Fruit fly (Drosophila melanogaster) whole organism, embryonic: Measurements from ENCODE around the gene RNF220.

Experiments
- CG10267 ChIP-seq: fragments of 200-800 bp; sonication (Bioruptor generic); optimal IDR thresholded peaks from 2 replicates; lab custom pipeline; 2018; ENCODE audit warnings: missing biosample characterization, mild to moderate bottlenecking, missing genetic modification characterization, moderate library complexity
- CG10366 ChIP-seq: fragments of 200-800 bp; sonication (Bioruptor generic); IDR thresholded peaks from 2 replicates; pipeline ENCODE4 v1.3.6; 2022; ENCODE audit warnings: missing biosample characterization, missing genetic modification characterization
- CG10431 ChIP-seq: fragments of 200-800 bp; sonication (Bioruptor generic); optimal IDR thresholded peaks from 3 replicates; lab custom pipeline; 2018; ENCODE audit warnings: missing biosample characterization, mild to moderate bottlenecking, missing genetic modification characterization
- CG11247 ChIP-seq: fragments of 200-800 bp; sonication (Bioruptor generic); IDR thresholded peaks from 2 replicates; pipeline ENCODE4 v1.3.6; 2022; ENCODE audit warnings: missing biosample characterization, missing genetic modification characterization
- CG11456 ChIP-seq: fragments of 200-800 bp; sonication (Bioruptor generic); IDR thresholded peaks from 3 replicates; pipeline ENCODE4 v1.3.6; 2022; ENCODE audit warnings: missing biosample characterization, missing genetic modification characterization
- CG11696 ChIP-seq: fragments of 200-800 bp; sonication (Bioruptor generic); IDR thresholded peaks from 2 replicates; pipeline ENCODE4 v1.3.6; 2022; ENCODE audit warnings: missing biosample characterization, missing genetic modification characterization
- CG12219 ChIP-seq: fragments of 200-800 bp; sonication (Bioruptor generic); optimal IDR thresholded peaks from 3 replicates; lab custom pipeline; 2018; ENCODE audit warnings: missing biosample characterization, mild to moderate bottlenecking, missing genetic modification characterization
- CG14710 ChIP-seq: fragments of 200-800 bp; sonication (Bioruptor generic); optimal IDR thresholded peaks from 3 replicates; lab custom pipeline; 2019; ENCODE audit warnings: missing biosample characterization, mild to moderate bottlenecking, missing genetic modification characterization, moderate library complexity
- CG15011 ChIP-seq: fragments of 200-800 bp; sonication (Bioruptor generic); optimal IDR thresholded peaks from 3 replicates; lab custom pipeline; 2018; ENCODE audit warnings: missing biosample characterization, mild to moderate bottlenecking, missing genetic modification characterization
- CG1603 ChIP-seq: fragments of 200-800 bp; sonication (Bioruptor generic); optimal IDR thresholded peaks from 2 replicates; lab custom pipeline; 2019; ENCODE audit warnings: missing biosample characterization, mild to moderate bottlenecking, missing genetic modification characterization, moderate library complexity
- CG18262 ChIP-seq: fragments of 200-800 bp; optimal IDR thresholded peaks from 3 replicates; lab custom pipeline; 2019; ENCODE audit warnings: missing biosample characterization, mild to moderate bottlenecking, missing genetic modification characterization, moderate library complexity
- CG1832 ChIP-seq: fragments of 200-800 bp; sonication (Bioruptor generic); optimal IDR thresholded peaks from 2 replicates; lab custom pipeline; 2017; ENCODE audit warnings: missing biosample characterization, mild to moderate bottlenecking, missing genetic modification characterization, inconsistent platforms
- CG18764 ChIP-seq: fragments of 200-800 bp; sonication (Bioruptor generic); optimal IDR thresholded peaks from 3 replicates; lab custom pipeline; 2016; ENCODE audit warnings: missing biosample characterization, missing genetic modification characterization
- CG2202 ChIP-seq: fragments of 200-800 bp; sonication (Bioruptor generic); optimal IDR thresholded peaks from 2 replicates; lab custom pipeline; 2018; ENCODE audit warnings: missing biosample characterization, mild to moderate bottlenecking, missing genetic modification characterization
- CG30431 ChIP-seq: fragments of 200-800 bp; sonication (Bioruptor generic); optimal IDR thresholded peaks from 2 replicates; lab custom pipeline; 2017; ENCODE audit warnings: missing biosample characterization, missing genetic modification characterization
- CG31365 ChIP-seq: fragments of 200-800 bp; sonication (Bioruptor generic); optimal IDR thresholded peaks from 2 replicates; lab custom pipeline; 2018; ENCODE audit warnings: missing biosample characterization, mild to moderate bottlenecking, missing genetic modification characterization
- CG3163 ChIP-seq: fragments of 200-800 bp; sonication (Bioruptor generic); optimal IDR thresholded peaks from 3 replicates; lab custom pipeline; 2016; ENCODE audit warnings: missing biosample characterization, missing genetic modification characterization
- CG4360 ChIP-seq: fragments of 200-800 bp; sonication (Bioruptor generic); IDR thresholded peaks from 2 replicates; pipeline ENCODE4 v1.3.6; 2022; ENCODE audit warnings: missing biosample characterization, missing genetic modification characterization
- CG6791 ChIP-seq: fragments of 200-800 bp; sonication (Bioruptor generic); IDR thresholded peaks from 3 replicates; pipeline ENCODE4 v1.3.6; 2022; ENCODE audit warnings: missing biosample characterization, missing genetic modification characterization; ENCODE audit not compliant: partially characterized antibody
- CG7963 ChIP-seq: fragments of 200-800 bp; sonication (Bioruptor generic); IDR thresholded peaks from 3 replicates; pipeline ENCODE4 v1.3.6; 2022; ENCODE audit warnings: missing biosample characterization, missing genetic modification characterization; ENCODE audit not compliant: partially characterized antibody
- CG9797 ChIP-seq: fragments of 200-800 bp; sonication (Bioruptor generic); optimal IDR thresholded peaks from 3 replicates; lab custom pipeline; 2018; ENCODE audit warnings: missing biosample characterization, mild to moderate bottlenecking, missing genetic modification characterization
- Chrac-16 ChIP-seq: fragments of 200-800 bp; sonication (Bioruptor generic); optimal IDR thresholded peaks from 3 replicates; lab custom pipeline; 2016; ENCODE audit warnings: missing biosample characterization, missing genetic modification characterization
- CkIIα-i1 ChIP-seq: fragments of 200-800 bp; sonication (Bioruptor generic); IDR thresholded peaks from 2 replicates; pipeline ENCODE4 v1.3.6; 2022; ENCODE audit warnings: missing biosample characterization, missing genetic modification characterization
- D19A ChIP-seq: fragments of 200-800 bp; optimal IDR thresholded peaks from 3 replicates; lab custom pipeline; 2019; ENCODE audit warnings: missing biosample characterization, mild to moderate bottlenecking, missing genetic modification characterization, moderate library complexity
- Dll ChIP-seq: fragments of 200-800 bp; sonication (Bioruptor generic); IDR thresholded peaks from 4 replicates; pipeline ENCODE4 v1.3.6; 2022; ENCODE audit warnings: missing biosample characterization, missing genetic modification characterization; ENCODE audit not compliant: partially characterized antibody
- H2.0 ChIP-seq: fragments of 200-800 bp; sonication (Bioruptor generic); IDR thresholded peaks from 2 replicates; pipeline ENCODE4 v1.3.6; 2022; ENCODE audit warnings: missing biosample characterization, missing genetic modification characterization
- Jarid2 ChIP-seq: fragments of 200-800 bp; sonication (Bioruptor generic); optimal IDR thresholded peaks from 3 replicates; lab custom pipeline; 2017; ENCODE audit warnings: mild to moderate bottlenecking, missing biosample characterization, missing genetic modification reagents, missing genetic modification characterization
- Lhr ChIP-seq: fragments of 200-800 bp; sonication (Bioruptor generic); optimal IDR thresholded peaks from 3 replicates; lab custom pipeline; 2017; ENCODE audit warnings: mild to moderate bottlenecking, missing biosample characterization, missing genetic modification reagents, missing genetic modification characterization
- Med ChIP-seq: fragments of 200-800 bp; sonication (Bioruptor generic); peaks from one replicate; lab custom pipeline; 2016; ENCODE audit warnings: missing biosample characterization, missing genetic modification characterization, mild to moderate bottlenecking, inconsistent platforms, moderate library complexity
- Meics ChIP-seq: fragments of 200-800 bp; sonication (Bioruptor generic); optimal IDR thresholded peaks from 2 replicates; lab custom pipeline; 2017; ENCODE audit warnings: missing biosample characterization, mild to moderate bottlenecking, missing genetic modification characterization
- Nf-YC ChIP-seq: fragments of 200-800 bp; optimal IDR thresholded peaks from 3 replicates; lab custom pipeline; 2019; ENCODE audit warnings: missing biosample characterization, mild to moderate bottlenecking, missing genetic modification characterization, moderate library complexity
- Pdp1 ChIP-seq, 2 experiments: fragments of 200-800 bp; sonication (Bioruptor generic); optimal IDR thresholded peaks; 3 replicates each; lab custom pipeline; 2016; ENCODE audit warnings: missing biosample characterization in 2 of 2, missing genetic modification characterization in 2 of 2, mild to moderate bottlenecking in 1 of 2, moderate library complexity in 1 of 2
- amos ChIP-seq: fragments of 200-800 bp; sonication (Bioruptor generic); IDR thresholded peaks from 2 replicates; pipeline ENCODE4 v1.3.6; 2022; ENCODE audit warnings: missing biosample characterization, missing genetic modification characterization; ENCODE audit not compliant: partially characterized antibody
- crc ChIP-seq: fragments of 200-800 bp; sonication (Bioruptor generic); optimal IDR thresholded peaks from 2 replicates; lab custom pipeline; 2016; ENCODE audit warnings: missing biosample characterization, missing genetic modification characterization
- croc ChIP-seq: fragments of 200-800 bp; sonication (Bioruptor generic); conservative IDR thresholded peaks from 3 replicates; pipeline ENCODE4 v1.3.6; 2022; ENCODE audit warnings: missing biosample characterization, missing genetic modification characterization
- gcm2 ChIP-seq: fragments of 200-800 bp; sonication (Bioruptor generic); optimal IDR thresholded peaks from 2 replicates; lab custom pipeline; 2016; ENCODE audit warnings: missing biosample characterization, missing genetic modification characterization
- hkb ChIP-seq, 2 experiments: fragments of 200-800 bp in 1 of 2; fragments of >200 bp in 1 of 2; sonication (Bioruptor generic) in 1 of 2; IDR thresholded peaks in 1 of 2; optimal IDR thresholded peaks in 1 of 2; 2 replicates each; pipeline versions ENCODE4 v1.3.6 to Lab custom; 2017 to 2022; ENCODE audit warnings: missing biosample characterization in 1 of 2, missing genetic modification characterization in 1 of 2
- ind ChIP-seq: fragments of 200-800 bp; sonication (Bioruptor generic); optimal IDR thresholded peaks from 3 replicates; lab custom pipeline; 2016; ENCODE audit warnings: missing biosample characterization, missing genetic modification characterization
- odd ChIP-seq: fragments of 200-800 bp; sonication (Bioruptor generic); optimal IDR thresholded peaks from 2 replicates; lab custom pipeline; 2017; ENCODE audit warnings: missing biosample characterization, mild to moderate bottlenecking, missing genetic modification characterization
- pb ChIP-seq: fragments of 200-800 bp; sonication (Bioruptor generic); optimal IDR thresholded peaks from 3 replicates; lab custom pipeline; 2016; ENCODE audit warnings: missing biosample characterization, missing genetic modification characterization
- pho ChIP-seq: fragments of 200-800 bp; sonication (Bioruptor generic); optimal IDR thresholded peaks from 2 replicates; lab custom pipeline; 2016; ENCODE audit warnings: missing biosample characterization, missing genetic modification characterization
- ranshi ChIP-seq: fragments of 200-800 bp; sonication (Bioruptor generic); IDR thresholded peaks from 2 replicates; pipeline ENCODE4 v1.3.6; 2022; ENCODE audit warnings: missing biosample characterization, missing genetic modification characterization
- rib ChIP-seq: fragments of 200-800 bp; sonication (Bioruptor generic); IDR thresholded peaks from 2 replicates; pipeline ENCODE4 v1.3.6; 2022; ENCODE audit warnings: missing biosample characterization, missing genetic modification characterization
- sens-2 ChIP-seq: fragments of 200-800 bp; sonication (Bioruptor generic); IDR thresholded peaks from 2 replicates; pipeline ENCODE4 v1.3.6; 2022; ENCODE audit warnings: missing biosample characterization, missing genetic modification characterization
- slbo ChIP-seq: fragments of 200-800 bp; sonication (Bioruptor generic); IDR thresholded peaks from 2 replicates; pipeline ENCODE4 v1.3.6; 2022; ENCODE audit warnings: missing biosample characterization, missing genetic modification characterization
- trh ChIP-seq: fragments of 200-800 bp; sonication (Bioruptor generic); optimal IDR thresholded peaks from 2 replicates; lab custom pipeline; 2016; ENCODE audit warnings: missing biosample characterization, missing genetic modification characterization
- tx ChIP-seq: fragments of 200-800 bp; sonication (Bioruptor generic); optimal IDR thresholded peaks from 2 replicates; lab custom pipeline; 2016; ENCODE audit warnings: missing biosample characterization, missing genetic modification characterization
- zen2 ChIP-seq: fragments of 200-800 bp; sonication (Bioruptor generic); IDR thresholded peaks from 3 replicates; pipeline ENCODE4 v1.3.6; 2022; ENCODE audit warnings: missing biosample characterization, missing genetic modification characterization; ENCODE audit not compliant: partially characterized antibody

RNF220 gene

DNA sequence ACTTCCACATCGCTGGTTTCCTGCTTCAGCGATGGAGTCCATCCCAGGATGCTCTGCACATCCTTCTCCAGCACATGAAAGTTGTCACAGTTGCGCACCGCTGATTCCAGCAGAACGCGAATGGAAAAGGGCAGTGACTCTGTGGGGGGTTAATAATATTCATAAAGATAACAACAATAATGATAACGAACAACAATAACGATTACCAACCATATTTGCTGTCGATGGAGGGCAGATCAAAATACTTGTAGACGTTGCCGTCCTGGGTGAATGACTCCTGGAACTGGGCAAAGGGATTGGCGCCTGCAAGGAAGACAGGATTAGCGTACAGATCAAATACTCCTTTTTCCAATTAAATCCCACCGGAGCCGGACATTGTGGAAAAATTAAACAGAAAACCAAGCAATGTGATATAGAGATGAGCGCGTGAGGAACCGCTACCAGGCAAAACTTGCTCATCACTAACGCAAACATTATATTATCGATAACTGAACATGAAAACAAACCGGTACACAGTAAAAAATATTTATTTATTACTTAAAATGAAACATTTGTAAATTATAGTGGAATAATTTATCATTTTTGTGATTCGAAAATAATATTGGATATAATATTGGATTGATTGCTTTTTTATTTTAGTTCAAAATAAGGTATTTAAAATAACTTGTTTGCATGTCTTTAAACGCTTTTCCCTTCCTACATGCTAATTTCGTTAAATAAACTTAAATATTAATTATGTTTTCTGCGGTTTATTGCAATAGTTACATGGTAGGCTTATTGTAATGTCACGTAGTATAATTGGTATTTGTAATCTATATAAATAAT, 1.9 kb downstream of the RNF220 start, which contains the start of gene Irp-1A:
Gene Irp-1A, minus strand, starts transcription at position 439 of the 825 bp plus-strand sequence.
- peak; percentile 40 for TF ChIP-seq CG15011
- 0 out of 2 replicates have a peak, but pooled peaks have one; percentile 17 for TF ChIP-seq rib (GFP tag; lab: Robert Waterston, UW)
- TF ChIP-seq gcm2 (GFP tag; lab: Kevin White, UChicago) = peak; percentile 3
- TF ChIP-seq sens-2 (GFP tag; lab: Robert Waterston, UW) = no peak
- peak; percentile 61 for TF ChIP-seq CG1603 (tag; lab: Kevin White, UChicago)
- peak; percentile 64 for TF ChIP-seq CG18764
- TF ChIP-seq Lhr (GFP tag; lab: Kevin White, UChicago) = peak; percentile 47
- TF ChIP-seq CG31365 (tag; lab: Kevin White, UChicago) = no peak
- TF ChIP-seq CG10366 (GFP tag; lab: Robert Waterston, UW) = peak; percentile 65
- TF ChIP-seq Med (GFP tag; lab: Kevin White, UChicago) = peak; percentile 82
- no peak for TF ChIP-seq CkIIα-i1
- peak; percentile 39 for TF ChIP-seq CG2202 (tag; lab: Kevin White, UChicago)
- TF ChIP-seq Meics (GFP tag; lab: Kevin White, UChicago) = peak; percentile 70
- TF ChIP-seq crc = no peak
- peak; percentile 78 for TF ChIP-seq D19A (tag; lab: Kevin White, UChicago)
- TF ChIP-seq hkb (optimal IDR thresholded peaks at IDR 0.05; lab: Kevin White, UChicago) = no peak
- TF ChIP-seq hkb (GFP tag; IDR thresholded peaks at IDR 0.05; lab: Robert Waterston, UW) = peak; percentile 77
- TF ChIP-seq CG10431 (GFP tag; lab: Kevin White, UChicago) = peak; percentile 7
- peak; percentile 73; the same call in 2 of the 3 replicates for TF ChIP-seq CG11456
- peak in 1 of 2 experiments; percentile 54 for TF ChIP-seq Pdp1 (GFP tag; optimal IDR thresholded peaks at IDR 0.05; lab: Kevin White, UChicago)
- TF ChIP-seq Chrac-16 = peak; percentile 57
- TF ChIP-seq CG1832 (GFP tag; lab: Kevin White, UChicago) = no peak
- peak; percentile 5; the same call in 1 of the 2 replicates for TF ChIP-seq CG4360
- TF ChIP-seq Nf-YC (tag; lab: Kevin White, UChicago) = peak; percentile 63
- TF ChIP-seq CG30431 (GFP tag; lab: Kevin White, UChicago) = no peak
- TF ChIP-seq ind (GFP tag; lab: Kevin White, UChicago) = peak; percentile 58
- peak; percentile 52 for TF ChIP-seq pho
- peak; percentile 43; the same call in 1 of the 2 replicates for TF ChIP-seq CG11696 (GFP tag; lab: Robert Waterston, UW)
- no peak for TF ChIP-seq CG3163 (GFP tag; lab: Kevin White, UChicago)
- TF ChIP-seq zen2 (GFP tag; lab: Robert Waterston, UW) = peak; percentile 71
- peak; percentile 81 for TF ChIP-seq CG10267 (tag; lab: Kevin White, UChicago)
- TF ChIP-seq odd (GFP tag; lab: Kevin White, UChicago) = peak; percentile 47
- peak; percentile 73 for TF ChIP-seq CG11247
- peak; percentile 65 for TF ChIP-seq CG7963
- peak; percentile 87 for TF ChIP-seq Dll (GFP tag; lab: Robert Waterston, UW)
- TF ChIP-seq croc = 0 out of 3 replicates have a peak, but pooled peaks have one; percentile 39
- TF ChIP-seq CG9797 (GFP tag; lab: Kevin White, UChicago) = no peak
- peak; percentile 85 for TF ChIP-seq amos
- no peak for TF ChIP-seq pb
- TF ChIP-seq Jarid2 = no peak
- no peak for TF ChIP-seq trh (GFP tag; lab: Kevin White, UChicago)
- TF ChIP-seq CG6791 (GFP tag; lab: Robert Waterston, UW) = peak; percentile 79
- peak; percentile 81 for TF ChIP-seq CG14710 (tag; lab: Kevin White, UChicago)
- TF ChIP-seq CG18262 (tag; lab: Kevin White, UChicago) = peak; percentile 85
- peak; percentile 86 for TF ChIP-seq slbo
- peak; percentile 75 for TF ChIP-seq ranshi
- TF ChIP-seq CG12219 (GFP tag; lab: Kevin White, UChicago) = peak; percentile 45
- no peak for TF ChIP-seq tx
- TF ChIP-seq H2.0 (GFP tag; lab: Robert Waterston, UW) = peak; percentile 67
